Fruit fly (Drosophila melanogaster): Measurements from ENCODE around the gene qless.

- TF ChIP-seq CG9705 (GFP tag; optimal IDR thresholded peaks at IDR 0.05), result no peak
- TF ChIP-seq Dfd (GFP tag; optimal IDR thresholded peaks at IDR 0.05), result no peak
- TF ChIP-seq br (GFP tag; optimal IDR thresholded peaks at IDR 0.05), result no peak
- TF ChIP-seq sv (GFP tag; optimal IDR thresholded peaks at IDR 0.05), result no peak
- no peak for TF ChIP-seq Dif (GFP tag; optimal IDR thresholded peaks at IDR 0.05; ENCODE audit: partially characterized antibody)
- TF ChIP-seq Abd-B (GFP tag; optimal IDR thresholded peaks at IDR 0.05), result no peak
- TF ChIP-seq usp (GFP tag; optimal IDR thresholded peaks at IDR 0.05), result no peak
- TF ChIP-seq sage (GFP tag; optimal IDR thresholded peaks at IDR 0.05), result no peak
- TF ChIP-seq psq (GFP tag; optimal IDR thresholded peaks at IDR 0.05), result no peak
These were observed 57.8 kb downstream of the qless start for dm6 chr3R:31194627-31195026.
